Worm (Caenorhabditis elegans) whole organism, early embryonic: ENCODE data around the gene K04G7.1.

Experiments
- B0310.2 ChIP-seq: sonication (generic microtip); optimal IDR thresholded peaks from 2 replicates; lab custom pipeline; 2016; ENCODE audit warnings: mild to moderate bottlenecking, missing genetic modification characterization, missing compliant biosample characterization
- ama-1 ChIP-seq: fragments of 150-350 bp; optimal IDR thresholded peaks from 2 replicates; lab custom pipeline; 2014
- ceh-13 ChIP-seq: fragments of 200-800 bp; sonication (Bioruptor generic); optimal IDR thresholded peaks from 2 replicates; lab custom pipeline; 2018; ENCODE audit warnings: mild to moderate bottlenecking, missing genetic modification characterization, missing compliant biosample characterization
- ceh-36 ChIP-seq: sonication (generic microtip); optimal IDR thresholded peaks from 2 replicates; lab custom pipeline; 2016; ENCODE audit warnings: missing genetic modification characterization, inconsistent platforms, missing compliant biosample characterization
- ets-7 ChIP-seq: sonication (generic microtip); optimal IDR thresholded peaks from 2 replicates; lab custom pipeline; 2016; ENCODE audit warnings: missing genotype, missing genetic modification characterization, missing compliant biosample characterization
- flt-1 ChIP-seq: fragments of 200-800 bp; sonication (Bioruptor generic); IDR thresholded peaks from 2 replicates; pipeline ENCODE4 v1.3.6; 2022; ENCODE audit warnings: missing genetic modification characterization, missing compliant biosample characterization
- hmbx-1 ChIP-seq: sonication (generic microtip); optimal IDR thresholded peaks from 2 replicates; lab custom pipeline; 2016; ENCODE audit warnings: mild to moderate bottlenecking, missing genetic modification characterization, missing compliant biosample characterization
- hmg-4 ChIP-seq: fragments of 200-800 bp; sonication (Bioruptor generic); optimal IDR thresholded peaks from 2 replicates; lab custom pipeline; 2018; ENCODE audit warnings: mild to moderate bottlenecking, missing genetic modification characterization, missing compliant biosample characterization
- hnd-1 ChIP-seq: sonication (generic microtip); optimal IDR thresholded peaks from 2 replicates; lab custom pipeline; 2016; ENCODE audit warnings: missing genetic modification characterization, missing compliant biosample characterization
- scrt-1 ChIP-seq: fragments of 200-800 bp; sonication (Bioruptor generic); IDR thresholded peaks from 2 replicates; pipeline ENCODE4 v1.3.6; 2022; ENCODE audit warnings: missing genetic modification characterization, missing compliant biosample characterization
- tbx-37 ChIP-seq: fragments of 200-800 bp; sonication (Bioruptor generic); conservative IDR thresholded peaks from 2 replicates; pipeline ENCODE4 v1.3.6; 2022; ENCODE audit warnings: missing genetic modification reagents, missing genetic modification characterization, missing compliant biosample characterization

ce11 chrIII:7120477-7120876 is 42.0 kb upstream of the K04G7.1 start:
- TF ChIP-seq ceh-36 (tag; lab: Kevin White, UChicago) (no peak), hnd-1 (tag; lab: Kevin White, UChicago) (no peak), ama-1 (lab: Kevin White, UChicago) (no peak), ets-7 (no peak), hmg-4 (GFP tag; lab: Kevin White, UChicago) (no peak), flt-1 (no peak), B0310.2 (tag; lab: Kevin White, UChicago) (no peak), ceh-13 (no peak), tbx-37 (no peak), scrt-1 (no peak), hmbx-1 (tag; lab: Kevin White, UChicago) (no peak)
